Fruit fly (Drosophila melanogaster) whole organism, embryonic: ENCODE data around the gene CG15894.

Experiments used
- C15 ChIP-seq: fragments of 200-800 bp; sonication (Bioruptor generic); IDR thresholded peaks from 3 replicates; pipeline ENCODE4 v1.3.6; 2022; ENCODE audit warnings: missing biosample characterization, missing genetic modification characterization
- CG10209 ChIP-seq: fragments of 200-800 bp; sonication (Bioruptor generic); optimal IDR thresholded peaks from 3 replicates; lab custom pipeline; 2017; ENCODE audit warnings: missing biosample characterization, mild to moderate bottlenecking, missing genetic modification characterization, missing genetic modification reagents
- CG10462 ChIP-seq: fragments of 200-800 bp; sonication (Bioruptor generic); optimal IDR thresholded peaks from 2 replicates; lab custom pipeline; 2016; ENCODE audit warnings: missing biosample characterization, missing genetic modification characterization
- CG1233 ChIP-seq: fragments of 200-800 bp; sonication (Bioruptor generic); optimal IDR thresholded peaks from 4 replicates; lab custom pipeline; 2018; ENCODE audit warnings: missing biosample characterization, mild to moderate bottlenecking, missing genetic modification characterization
- CG13123 ChIP-seq: fragments of 200-800 bp; sonication (Bioruptor generic); optimal IDR thresholded peaks from 2 replicates; lab custom pipeline; 2016; ENCODE audit warnings: missing biosample characterization, missing genetic modification characterization
- CG14667 ChIP-seq: fragments of 200-800 bp; sonication (Bioruptor generic); IDR thresholded peaks from 2 replicates; pipeline ENCODE4 v1.3.6; 2022; ENCODE audit warnings: missing biosample characterization, missing genetic modification characterization
- CG15696 ChIP-seq: fragments of 200-800 bp; sonication (Bioruptor generic); optimal IDR thresholded peaks from 2 replicates; lab custom pipeline; 2019; ENCODE audit warnings: missing biosample characterization, mild to moderate bottlenecking, missing genetic modification characterization, moderate library complexity
- CG2889 ChIP-seq: fragments of 200-800 bp; sonication (Bioruptor generic); IDR thresholded peaks from 3 replicates; pipeline ENCODE4 v1.3.6; 2022; ENCODE audit warnings: missing biosample characterization, missing genetic modification characterization
- CG32772 ChIP-seq: fragments of 200-800 bp; sonication (Bioruptor generic); IDR thresholded peaks from 2 replicates; pipeline ENCODE4 v1.3.6; 2022; ENCODE audit warnings: missing biosample characterization, missing genetic modification characterization
- CG3995 ChIP-seq: fragments of 200-800 bp; sonication (Bioruptor generic); optimal IDR thresholded peaks from 3 replicates; lab custom pipeline; 2016; ENCODE audit warnings: missing biosample characterization, missing genetic modification characterization
- CG43689 ChIP-seq: fragments of 200-800 bp; sonication (Bioruptor generic); IDR thresholded peaks from 2 replicates; pipeline ENCODE4 v1.3.6; 2022; ENCODE audit warnings: missing biosample characterization, missing genetic modification characterization
- CG6765 ChIP-seq: fragments of 200-800 bp; sonication (Bioruptor generic); optimal IDR thresholded peaks from 3 replicates; lab custom pipeline; 2017; ENCODE audit warnings: missing biosample characterization, mild to moderate bottlenecking, missing genetic modification characterization
- CG6791 ChIP-seq: fragments of 200-800 bp; sonication (Bioruptor generic); IDR thresholded peaks from 3 replicates; pipeline ENCODE4 v1.3.6; 2022; ENCODE audit warnings: missing biosample characterization, missing genetic modification characterization; ENCODE audit not compliant: partially characterized antibody
- CG7271 ChIP-seq: fragments of 200-800 bp; sonication (Bioruptor generic); optimal IDR thresholded peaks from 2 replicates; lab custom pipeline; 2018; ENCODE audit warnings: missing biosample characterization, mild to moderate bottlenecking, missing genetic modification characterization, moderate library complexity
- CG7987 ChIP-seq: fragments of 200-800 bp; sonication (Bioruptor generic); optimal IDR thresholded peaks from 2 replicates; lab custom pipeline; 2018; ENCODE audit warnings: missing biosample characterization, mild to moderate bottlenecking, missing genetic modification characterization, moderate library complexity
- CG9797 ChIP-seq: fragments of 200-800 bp; sonication (Bioruptor generic); optimal IDR thresholded peaks from 3 replicates; lab custom pipeline; 2018; ENCODE audit warnings: missing biosample characterization, mild to moderate bottlenecking, missing genetic modification characterization
- CoRest ChIP-seq: fragments of 200-800 bp; sonication (Bioruptor generic); optimal IDR thresholded peaks from 3 replicates; lab custom pipeline; 2018; ENCODE audit warnings: missing biosample characterization, mild to moderate bottlenecking, missing genetic modification characterization, moderate library complexity
- Drgx ChIP-seq: fragments of 200-800 bp; sonication (Bioruptor generic); IDR thresholded peaks from 2 replicates; pipeline ENCODE4 v1.3.6; 2022; ENCODE audit warnings: missing biosample characterization, missing genetic modification characterization
- H15 ChIP-seq: fragments of 200-800 bp; sonication (Bioruptor generic); IDR thresholded peaks from 3 replicates; pipeline ENCODE4 v1.3.6; 2022; ENCODE audit warnings: missing biosample characterization, missing genetic modification characterization
- HLHmδ ChIP-seq: fragments of 200-800 bp; sonication (Bioruptor generic); optimal IDR thresholded peaks from 2 replicates; lab custom pipeline; 2018; ENCODE audit warnings: missing biosample characterization, mild to moderate bottlenecking, missing genetic modification characterization, moderate library complexity
- Lim3 ChIP-seq: fragments of 200-800 bp; sonication (Bioruptor generic); IDR thresholded peaks from 2 replicates; pipeline ENCODE4 v1.3.6; 2022; ENCODE audit warnings: missing biosample characterization, missing genetic modification characterization
- Mad ChIP-seq: fragments of 200-800 bp; sonication (Bioruptor generic); optimal IDR thresholded peaks from 2 replicates; lab custom pipeline; 2016; ENCODE audit warnings: missing biosample characterization, missing genetic modification characterization
- NC2α ChIP-seq: fragments of 200-800 bp; sonication (Bioruptor generic); optimal IDR thresholded peaks from 2 replicates; lab custom pipeline; 2016; ENCODE audit warnings: missing biosample characterization, missing genetic modification characterization
- Rfx ChIP-seq: fragments of 200-800 bp; sonication (Bioruptor generic); IDR thresholded peaks from 2 replicates; pipeline ENCODE4 v1.3.6; 2022; ENCODE audit warnings: missing biosample characterization, missing genetic modification characterization
- Trl ChIP-seq, 3 experiments: fragments of >200 bp in 2 of 3; fragments of 200-800 bp in 1 of 3; sonication (Bioruptor generic) in 1 of 3; optimal IDR thresholded peaks; 2 replicates in 1 of 3; 3 replicates in 2 of 3; lab custom pipeline; 2016 to 2017; ENCODE audit warnings: missing biosample characterization in 1 of 3, missing genetic modification characterization in 1 of 3
- Xbp1 ChIP-seq: fragments of 200-800 bp; sonication (Bioruptor generic); optimal IDR thresholded peaks from 3 replicates; lab custom pipeline; 2016; ENCODE audit warnings: missing biosample characterization, mild to moderate bottlenecking, missing genetic modification characterization
- Xrp1 ChIP-seq: fragments of 200-800 bp; sonication (Bioruptor generic); IDR thresholded peaks from 2 replicates; pipeline ENCODE4 v1.3.6; 2022; ENCODE audit warnings: missing biosample characterization, missing genetic modification characterization
- abd-A ChIP-seq: fragments of 200-800 bp; sonication (Bioruptor generic); optimal IDR thresholded peaks from 3 replicates; lab custom pipeline; 2019; ENCODE audit warnings: missing biosample characterization, mild to moderate bottlenecking, missing genetic modification characterization, moderate library complexity
- ara ChIP-seq: fragments of 200-800 bp; sonication (Bioruptor generic); IDR thresholded peaks from 2 replicates; pipeline ENCODE4 v1.3.6; 2022; ENCODE audit warnings: missing biosample characterization, missing genetic modification characterization
- bigmax ChIP-seq: fragments of 200-800 bp; sonication (Bioruptor generic); optimal IDR thresholded peaks from 2 replicates; lab custom pipeline; 2018; ENCODE audit warnings: missing biosample characterization, mild to moderate bottlenecking, missing genetic modification characterization
- crol ChIP-seq: fragments of 200-800 bp; sonication (Bioruptor generic); IDR thresholded peaks from 2 replicates; pipeline ENCODE4 v1.3.6; 2022; ENCODE audit warnings: missing biosample characterization, missing genetic modification characterization
- danr ChIP-seq: fragments of 200-800 bp; sonication (Bioruptor generic); IDR thresholded peaks from 2 replicates; pipeline ENCODE4 v1.3.6; 2022; ENCODE audit warnings: missing biosample characterization, missing genetic modification characterization
- dmrt99B ChIP-seq: fragments of 200-800 bp; sonication (Bioruptor generic); optimal IDR thresholded peaks from 2 replicates; lab custom pipeline; 2018; ENCODE audit warnings: missing biosample characterization, mild to moderate bottlenecking, missing genetic modification characterization, moderate library complexity
- dpn ChIP-seq, 2 experiments: fragments of 200-800 bp; sonication (Bioruptor generic); optimal IDR thresholded peaks; 3 replicates each; lab custom pipeline; 2016; ENCODE audit warnings: missing biosample characterization in 2 of 2, missing genetic modification characterization in 2 of 2
- emc ChIP-seq: fragments of 200-800 bp; sonication (Bioruptor generic); optimal IDR thresholded peaks from 2 replicates; lab custom pipeline; 2016; ENCODE audit warnings: missing biosample characterization, missing genetic modification characterization
- ftz-f1 ChIP-seq: fragments of 200-800 bp; sonication (Bioruptor generic); optimal IDR thresholded peaks from 2 replicates; lab custom pipeline; 2016; ENCODE audit warnings: missing biosample characterization, missing genetic modification characterization
- gro ChIP-seq: fragments of 200-800 bp; sonication (Bioruptor generic); optimal IDR thresholded peaks from 2 replicates; lab custom pipeline; 2016; ENCODE audit warnings: missing biosample characterization, missing genetic modification characterization
- ham ChIP-seq: fragments of 200-800 bp; sonication (Bioruptor generic); IDR thresholded peaks from 2 replicates; pipeline ENCODE4 v1.3.6; 2022; ENCODE audit warnings: missing biosample characterization, missing genetic modification characterization
- jing ChIP-seq: fragments of 200-800 bp; sonication (Bioruptor generic); optimal IDR thresholded peaks from 2 replicates; lab custom pipeline; 2018; ENCODE audit warnings: missing biosample characterization, mild to moderate bottlenecking, missing genetic modification characterization
- jumu ChIP-seq: fragments of 200-800 bp; sonication (Bioruptor generic); optimal IDR thresholded peaks from 3 replicates; lab custom pipeline; 2016; ENCODE audit warnings: missing biosample characterization, missing genetic modification characterization
- klu ChIP-seq: fragments of 200-800 bp; sonication (Bioruptor generic); IDR thresholded peaks from 2 replicates; pipeline ENCODE4 v1.3.6; 2022; ENCODE audit warnings: missing biosample characterization, missing genetic modification characterization
- onecut ChIP-seq: fragments of 200-800 bp; sonication (Bioruptor generic); IDR thresholded peaks from 2 replicates; pipeline ENCODE4 v1.3.6; 2022; ENCODE audit warnings: missing biosample characterization, missing genetic modification characterization
- rib ChIP-seq: fragments of 200-800 bp; sonication (Bioruptor generic); IDR thresholded peaks from 2 replicates; pipeline ENCODE4 v1.3.6; 2022; ENCODE audit warnings: missing biosample characterization, missing genetic modification characterization
- shn ChIP-seq: fragments of 200-800 bp; sonication (Bioruptor generic); optimal IDR thresholded peaks from 3 replicates; lab custom pipeline; 2016; ENCODE audit warnings: missing biosample characterization, missing genetic modification characterization
- stc ChIP-seq: fragments of 200-800 bp; sonication (Bioruptor generic); IDR thresholded peaks from 2 replicates; pipeline ENCODE4 v1.3.6; 2022; ENCODE audit warnings: missing biosample characterization, missing genetic modification characterization
- tgo ChIP-seq: fragments of 200-800 bp; sonication (Bioruptor generic); IDR thresholded peaks from 3 replicates; pipeline ENCODE4 v1.3.6; 2022; ENCODE audit warnings: missing biosample characterization, missing genetic modification characterization
- tio ChIP-seq: fragments of 200-800 bp; sonication (Bioruptor generic); optimal IDR thresholded peaks from 2 replicates; lab custom pipeline; 2017; ENCODE audit warnings: missing biosample characterization, missing genetic modification characterization, inconsistent platforms
- toy ChIP-seq: fragments of 200-800 bp; sonication (Bioruptor generic); IDR thresholded peaks from 2 replicates; pipeline ENCODE4 v1.3.6; 2022; ENCODE audit warnings: missing biosample characterization, missing genetic modification characterization
- usp ChIP-seq: fragments of >200 bp; optimal IDR thresholded peaks from 2 replicates; lab custom pipeline; 2017; ENCODE audit warnings: missing biosample characterization, missing genetic modification characterization
- wor ChIP-seq: fragments of 200-800 bp; sonication (Bioruptor generic); IDR thresholded peaks from 2 replicates; pipeline ENCODE4 v1.3.6; 2022; ENCODE audit warnings: missing biosample characterization, missing genetic modification characterization
- zen2 ChIP-seq: fragments of 200-800 bp; sonication (Bioruptor generic); IDR thresholded peaks from 3 replicates; pipeline ENCODE4 v1.3.6; 2022; ENCODE audit warnings: missing biosample characterization, missing genetic modification characterization; ENCODE audit not compliant: partially characterized antibody
- zfh1 ChIP-seq: fragments of 200-800 bp; sonication (Bioruptor generic); IDR thresholded peaks from 3 replicates; pipeline ENCODE4 v1.3.6; 2022; ENCODE audit warnings: missing biosample characterization, missing genetic modification characterization

CG15894 gene

dm6 chrX:6356748-6357397, 47.9 kb downstream of the CG15894 start (continued):
- TF ChIP-seq CG2889 (GFP tag; lab: Robert Waterston, UW) (no peak), jing (no peak), CG10462 (GFP tag; lab: Kevin White, UChicago) (no peak), CG6791 (no peak), CG15696 (tag; lab: Kevin White, UChicago) (no peak), CG7987 (GFP tag; lab: Kevin White, UChicago) (no peak), ara (GFP tag; lab: Robert Waterston, UW) (no peak), tio (GFP tag; lab: Kevin White, UChicago) (no peak), CG14667 (GFP tag; lab: Robert Waterston, UW) (no peak), usp (GFP tag; lab: Kevin White, UChicago) (no peak), NC2α (GFP tag; lab: Kevin White, UChicago) (no peak), toy (GFP tag; lab: Robert Waterston, UW) (no peak), CG13123 (GFP tag; lab: Kevin White, UChicago) (no peak), CG1233 (GFP tag; lab: Kevin White, UChicago) (no peak), CG43689 (GFP tag; lab: Robert Waterston, UW) (no peak), stc (GFP tag; lab: Robert Waterston, UW) (no peak), tgo (no peak), gro (no peak), crol (GFP tag; lab: Robert Waterston, UW) (peak; percentile 95), ftz-f1 (no peak), klu (GFP tag; lab: Robert Waterston, UW) (no peak), dmrt99B (tag; lab: Kevin White, UChicago) (peak; percentile 27), CG32772 (GFP tag; lab: Robert Waterston, UW) (peak; percentile 42; the same call in 1 of the 2 replicates), CG7271 (tag; lab: Kevin White, UChicago) (no peak), onecut (no peak), Trl (optimal IDR thresholded peaks at IDR 0.05; lab: Kevin White, UChicago) (no peak), Trl (GFP tag; optimal IDR thresholded peaks at IDR 0.05; lab: Kevin White, UChicago) (no peak), jumu (GFP tag; lab: Kevin White, UChicago) (no peak), CG6765 (GFP tag; lab: Kevin White, UChicago) (no peak), Rfx (GFP tag; lab: Robert Waterston, UW) (0 out of 2 replicates have a peak, but pooled peaks have one; percentile 17), bigmax (GFP tag; lab: Kevin White, UChicago) (no peak), danr (GFP tag; lab: Robert Waterston, UW) (no peak), zfh1 (no peak), Lim3 (GFP tag; lab: Robert Waterston, UW) (no peak), emc (GFP tag; lab: Kevin White, UChicago) (no peak), abd-A (peak; percentile 15), HLHmδ (no peak), Xrp1 (peak; percentile 42; the same call in 1 of the 2 replicates), C15 (GFP tag; lab: Robert Waterston, UW) (no peak), ham (GFP tag; lab: Robert Waterston, UW) (no peak), shn (GFP tag; lab: Kevin White, UChicago) (no peak), CG10209 (GFP tag; lab: Kevin White, UChicago) (no peak), Xbp1 (GFP tag; lab: Kevin White, UChicago) (no peak), CG9797 (no peak), rib (GFP tag; lab: Robert Waterston, UW) (no peak), CG3995 (GFP tag; lab: Kevin White, UChicago) (no peak), Mad (GFP tag; lab: Kevin White, UChicago) (no peak), zen2 (GFP tag; lab: Robert Waterston, UW) (no peak), CoRest (tag; lab: Kevin White, UChicago) (peak; percentile 28), Drgx (GFP tag; lab: Robert Waterston, UW) (peak; percentile 54), H15 (no peak), wor (GFP tag; lab: Robert Waterston, UW) (no peak), dpn (GFP tag; optimal IDR thresholded peaks at IDR 0.05; lab: Kevin White, UChicago) (no peak)
